Fruit fly (Drosophila melanogaster) ovary, adult (tissue): ENCODE results near the gene RpL4.

Experiments used
- CG17801 ChIP-seq: fragments of 200-800 bp; optimal IDR thresholded peaks from 2 replicates; lab custom pipeline; 2019; ENCODE audit warnings: missing biosample characterization, mild to moderate bottlenecking, missing genetic modification characterization, moderate library complexity; ENCODE audit not compliant: partially characterized antibody

Gene RpL4

dm6 chr3R:27922673-27923175 is at the start of gene RpL4:
TSS of gene RpL4 (plus strand) at chr3R:27922821.
- TF ChIP-seq CG17801 (GFP tag; lab: Kevin White, UChicago), result peak; percentile 44

dm6 chr3R:27888110-27888509 is 34.5 kb upstream of the RpL4 start:
- no peak for TF ChIP-seq CG17801 (GFP tag; lab: Kevin White, UChicago)

- TF ChIP-seq CG17801 (GFP tag; lab: Kevin White, UChicago), result no peak
Measured at dm6 chr3R:27905695-27906094, 16.9 kb upstream of the RpL4 start, which contains the start of gene CG34353. TSS of gene CG34353 (minus strand) at chr3R:27905843.

- no peak for TF ChIP-seq CG17801 (GFP tag; lab: Kevin White, UChicago)
Measured at dm6 chr3R:27912147-27912546, 10.5 kb upstream of the RpL4 start, which contains the start of gene mil. TSS of gene mil (plus strand) at chr3R:27912447.

dm6 chr3R:27916355-27917019 is 6.1 kb upstream of the RpL4 start, which contains the start of the genes CG5003 and mRpS22:
TSS of gene CG5003 (minus strand) at chr3R:27916516.
TSS of gene mRpS22 (plus strand) at chr3R:27916908.
- no peak for TF ChIP-seq CG17801 (GFP tag; lab: Kevin White, UChicago)

- peak; percentile 56 for TF ChIP-seq CG17801 (GFP tag; lab: Kevin White, UChicago)
Measured at dm6 chr3R:27919385-27919789, 3.2 kb upstream of the RpL4 start, which contains the start of gene Boh1. TSS of gene Boh1 (minus strand) at chr3R:27919460.

- TF ChIP-seq CG17801 (GFP tag; lab: Kevin White, UChicago), result no peak
Measured at dm6 chr3R:27920883-27921282, 1.7 kb upstream of the RpL4 start, which contains the start of gene CG12259. TSS of gene CG12259 (minus strand) at chr3R:27921089.

dm6 chr3R:27921982-27922672 is 494 bp upstream of the RpL4 start, which contains the start of gene BCAS2:
TSS of gene BCAS2 (minus strand) at chr3R:27922356.
- TF ChIP-seq CG17801 (GFP tag; lab: Kevin White, UChicago), result no peak

- peak; percentile 49 for TF ChIP-seq CG17801 (GFP tag; lab: Kevin White, UChicago)
Measured at dm6 chr3R:27925000-27925970, 2.7 kb downstream of the RpL4 start, which contains the start of gene mino. TSS of gene mino (plus strand) at chr3R:27925191.

- TF ChIP-seq CG17801 (GFP tag; lab: Kevin White, UChicago), result no peak
Measured at dm6 chr3R:27925971-27926533, 3.4 kb downstream of the RpL4 start.

- no peak for TF ChIP-seq CG17801 (GFP tag; lab: Kevin White, UChicago)
Measured at dm6 chr3R:27926738-27927215, 4.2 kb downstream of the RpL4 start.

dm6 chr3R:27928140-27928539 is 5.5 kb downstream of the RpL4 start, which contains the start of gene nenya:
TSS of gene nenya (minus strand) at chr3R:27928174.
- TF ChIP-seq CG17801 (GFP tag; lab: Kevin White, UChicago), result no peak
